Worm (Caenorhabditis elegans) whole organism, L1 larva: ENCODE results near the gene ZK686.1.

Source experiments
- C16A3.4 ChIP-seq: fragments of 150-350 bp; optimal IDR thresholded peaks from 2 replicates; lab custom pipeline; 2014; ENCODE audit warnings: missing biosample characterization, missing genetic modification characterization
- Y116A8C.19 ChIP-seq: sonication (generic microtip); optimal IDR thresholded peaks from 2 replicates; lab custom pipeline; 2016; ENCODE audit warnings: missing compliant biosample characterization, missing genetic modification characterization, borderline replicate concordance
- ama-1 ChIP-seq: fragments of 150-350 bp; optimal IDR thresholded peaks from 2 replicates; lab custom pipeline; 2014
- ceh-63 ChIP-seq: fragments of 200-800 bp; sonication (Bioruptor generic); optimal IDR thresholded peaks from 2 replicates; lab custom pipeline; 2018; ENCODE audit warnings: mild to moderate bottlenecking, missing genetic modification characterization, missing compliant biosample characterization
- ceh-90 ChIP-seq: sonication (generic microtip); optimal IDR thresholded peaks from 2 replicates; lab custom pipeline; 2016; ENCODE audit warnings: missing genetic modification characterization, missing compliant biosample characterization
- ces-1 ChIP-seq: fragments of 150-350 bp; optimal IDR thresholded peaks from 2 replicates; lab custom pipeline; 2014; ENCODE audit warnings: missing biosample characterization, missing genetic modification reagents, missing genetic modification characterization
- egl-13 ChIP-seq: sonication (generic microtip); optimal IDR thresholded peaks from 2 replicates; lab custom pipeline; 2016; ENCODE audit warnings: missing genotype, missing genetic modification reagents, missing genetic modification characterization, missing compliant biosample characterization
- egl-27 ChIP-seq, 2 experiments: fragments of 150-350 bp in 1 of 2; sonication (generic microtip); optimal IDR thresholded peaks; 3 replicates each; lab custom pipeline; 2017 to 2018; ENCODE audit warnings: missing biosample characterization in 2 of 2, missing genetic modification characterization in 2 of 2, missing genetic modification reagents in 2 of 2
- elt-2 ChIP-seq: sonication (generic microtip); optimal IDR thresholded peaks from 2 replicates; lab custom pipeline; 2016; ENCODE audit warnings: missing genetic modification characterization, mild to moderate bottlenecking, inconsistent platforms, missing compliant biosample characterization, missing genetic modification reagents
- ets-5 ChIP-seq: fragments of 200-800 bp; sonication (Bioruptor generic); IDR thresholded peaks from 2 replicates; pipeline ENCODE4 v1.3.6; 2022; ENCODE audit warnings: missing genetic modification characterization, missing compliant biosample characterization
- fkh-4 ChIP-seq: sonication (generic microtip); optimal IDR thresholded peaks from 2 replicates; lab custom pipeline; 2016; ENCODE audit warnings: missing compliant biosample characterization, missing genetic modification characterization, borderline replicate concordance
- fos-1 ChIP-seq: fragments of 150-350 bp; optimal IDR thresholded peaks from 2 replicates; lab custom pipeline; 2014; ENCODE audit warnings: missing biosample characterization, missing genetic modification characterization
- grh-1 ChIP-seq: fragments of 200-800 bp; sonication (Bioruptor generic); IDR thresholded peaks from 2 replicates; pipeline ENCODE4 v1.3.6; 2022; ENCODE audit warnings: missing genetic modification reagents, missing genetic modification characterization, missing compliant biosample characterization
- hlh-4 ChIP-seq: sonication (generic microtip); optimal IDR thresholded peaks from 2 replicates; lab custom pipeline; 2016; ENCODE audit warnings: mild to moderate bottlenecking, missing genetic modification characterization, missing compliant biosample characterization
- irx-1 ChIP-seq: sonication (generic microtip); optimal IDR thresholded peaks from 2 replicates; lab custom pipeline; 2016; ENCODE audit warnings: missing genetic modification characterization, missing compliant biosample characterization
- isw-1 ChIP-seq: fragments of 200-800 bp; sonication (Bioruptor generic); IDR thresholded peaks from 2 replicates; pipeline ENCODE4 v1.3.6; 2022; ENCODE audit warnings: missing genetic modification characterization, missing compliant biosample characterization
- jun-1 ChIP-seq: fragments of 150-350 bp; optimal IDR thresholded peaks from 2 replicates; lab custom pipeline; 2014; ENCODE audit warnings: missing biosample characterization, missing genetic modification reagents, missing genetic modification characterization
- lin-13 ChIP-seq: fragments of 150-350 bp; optimal IDR thresholded peaks from 2 replicates; lab custom pipeline; 2014; ENCODE audit warnings: missing biosample characterization, missing genetic modification reagents, missing genetic modification characterization
- lin-14 ChIP-seq: fragments of 200-800 bp; sonication (Bioruptor generic); optimal IDR thresholded peaks from 2 replicates; lab custom pipeline; 2018; ENCODE audit warnings: mild to moderate bottlenecking, missing genetic modification characterization, moderate library complexity, missing compliant biosample characterization
- lin-15B ChIP-seq: fragments of 150-350 bp; sonication (generic microtip); optimal IDR thresholded peaks from 3 replicates; lab custom pipeline; 2014; ENCODE audit warnings: missing biosample characterization, missing genetic modification characterization
- lin-35 ChIP-seq, 2 experiments: fragments of 150-350 bp; optimal IDR thresholded peaks; 2 replicates each; lab custom pipeline; 2014; ENCODE audit warnings: missing biosample characterization in 2 of 2, missing genetic modification characterization in 2 of 2, missing genetic modification reagents in 2 of 2
- lir-3 ChIP-seq: sonication (generic microtip); optimal IDR thresholded peaks from 2 replicates; lab custom pipeline; 2016; ENCODE audit warnings: mild to moderate bottlenecking, missing genetic modification characterization, moderate library complexity, missing compliant biosample characterization; ENCODE audit not compliant: poor library complexity
- lsy-2 ChIP-seq, 2 experiments: fragments of 150-350 bp; optimal IDR thresholded peaks; 2 replicates each; lab custom pipeline; 2014; ENCODE audit warnings: missing biosample characterization in 2 of 2, missing genetic modification characterization in 2 of 2
- mab-9 ChIP-seq: fragments of 200-800 bp; sonication (Bioruptor generic); IDR thresholded peaks from 2 replicates; pipeline ENCODE4 v1.3.6; 2022; ENCODE audit warnings: missing genetic modification reagents, missing genetic modification characterization, missing compliant biosample characterization
- mdl-1 ChIP-seq, 2 experiments: fragments of 150-350 bp; optimal IDR thresholded peaks; 2 replicates each; lab custom pipeline; 2014 to 2017; ENCODE audit warnings: missing biosample characterization in 2 of 2, missing genetic modification characterization in 2 of 2, inconsistent platforms in 1 of 2
- mep-1 ChIP-seq: fragments of 150-350 bp; optimal IDR thresholded peaks from 2 replicates; lab custom pipeline; 2014; ENCODE audit warnings: missing biosample characterization, missing genetic modification characterization
- nhr-20 ChIP-seq: sonication (generic microtip); optimal IDR thresholded peaks from 2 replicates; lab custom pipeline; 2016; ENCODE audit warnings: mild to moderate bottlenecking, missing genetic modification characterization, missing compliant biosample characterization
- nhr-237 ChIP-seq: fragments of 150-350 bp; optimal IDR thresholded peaks from 2 replicates; lab custom pipeline; 2014; ENCODE audit warnings: missing biosample characterization, missing genetic modification characterization
- nhr-47 ChIP-seq: sonication (generic microtip); optimal IDR thresholded peaks from 2 replicates; lab custom pipeline; 2016; ENCODE audit warnings: mild to moderate bottlenecking, missing genetic modification characterization, moderate library complexity, missing compliant biosample characterization
- nhr-77 ChIP-seq: fragments of 150-350 bp; optimal IDR thresholded peaks from 2 replicates; lab custom pipeline; 2014; ENCODE audit warnings: missing biosample characterization, missing genetic modification characterization
- pag-3 ChIP-seq: sonication (generic microtip); optimal IDR thresholded peaks from 2 replicates; lab custom pipeline; 2017; ENCODE audit warnings: missing genetic modification characterization, mild to moderate bottlenecking, missing compliant biosample characterization, antibody characterized with exemption, borderline replicate concordance; ENCODE audit not compliant: insufficient read depth
- pax-3 ChIP-seq: fragments of 200-800 bp; sonication (Bioruptor generic); optimal IDR thresholded peaks from 2 replicates; lab custom pipeline; 2018; ENCODE audit warnings: mild to moderate bottlenecking, missing genetic modification characterization, moderate library complexity, missing compliant biosample characterization
- pqm-1 ChIP-seq: sonication (generic microtip); optimal IDR thresholded peaks from 3 replicates; lab custom pipeline; 2017; ENCODE audit warnings: missing biosample characterization, missing genetic modification characterization
- sox-4 ChIP-seq: sonication (generic microtip); optimal IDR thresholded peaks from 2 replicates; lab custom pipeline; 2016; ENCODE audit warnings: missing genetic modification characterization, missing compliant biosample characterization
- sptf-1 ChIP-seq: fragments of 150-350 bp; optimal IDR thresholded peaks from 2 replicates; lab custom pipeline; 2014; ENCODE audit warnings: missing biosample characterization, missing genetic modification characterization
- unc-30 ChIP-seq: sonication (generic microtip); optimal IDR thresholded peaks from 2 replicates; lab custom pipeline; 2017; ENCODE audit warnings: missing biosample characterization, missing genetic modification characterization
- vab-15 ChIP-seq: sonication (generic microtip); optimal IDR thresholded peaks from 2 replicates; lab custom pipeline; 2017; ENCODE audit warnings: missing genotype, mild to moderate bottlenecking, missing genetic modification characterization, missing compliant biosample characterization
- xbp-1 ChIP-seq: sonication (generic microtip); optimal IDR thresholded peaks from 2 replicates; lab custom pipeline; 2016; ENCODE audit warnings: missing genetic modification characterization, missing compliant biosample characterization
- zip-4 ChIP-seq: fragments of 200-800 bp; sonication (Bioruptor generic); optimal IDR thresholded peaks from 2 replicates; lab custom pipeline; 2018; ENCODE audit warnings: mild to moderate bottlenecking, missing genetic modification characterization, moderate library complexity, missing compliant biosample characterization
- ztf-4 ChIP-seq: fragments of 150-350 bp; optimal IDR thresholded peaks from 2 replicates; lab custom pipeline; 2014; ENCODE audit warnings: missing biosample characterization, missing genetic modification characterization

The ZK686.1 gene

ce11 chrIII:7743183-7743582 lies 29.8 kb upstream of the ZK686.1 start:
- no peak for TF ChIP-seq irx-1 (tag; lab: Kevin White, UChicago)
- no peak for TF ChIP-seq nhr-237 (tag; lab: Kevin White, UChicago)
- no peak for TF ChIP-seq ceh-90 (tag; lab: Kevin White, UChicago)
- no peak for TF ChIP-seq sptf-1 (tag; lab: Kevin White, UChicago)
- no peak for TF ChIP-seq jun-1 (tag; lab: Kevin White, UChicago)
- no peak for TF ChIP-seq nhr-77 (tag; lab: Kevin White, UChicago)
- TF ChIP-seq fkh-4 (tag; lab: Kevin White, UChicago): no peak
- no peak for TF ChIP-seq lin-13 (GFP tag; lab: Kevin White, UChicago)
- TF ChIP-seq lin-15B (tag; lab: Kevin White, UChicago): no peak
- TF ChIP-seq isw-1 (GFP tag; lab: Robert Waterston, UW): no peak
- no peak for TF ChIP-seq ztf-4 (tag; lab: Kevin White, UChicago)
- TF ChIP-seq nhr-20: no peak
- no peak for TF ChIP-seq C16A3.4 (tag; lab: Kevin White, UChicago)
- no peak for TF ChIP-seq pag-3 (tag; lab: Kevin White, UChicago)
- TF ChIP-seq ama-1 (lab: Kevin White, UChicago): no peak
- TF ChIP-seq xbp-1 (tag; lab: Kevin White, UChicago): no peak
- TF ChIP-seq vab-15 (tag; lab: Kevin White, UChicago): no peak
- no peak for TF ChIP-seq mab-9 (GFP tag; lab: Robert Waterston, UW)
- no peak for TF ChIP-seq zip-4 (GFP tag; lab: Kevin White, UChicago)
- no peak for TF ChIP-seq nhr-47

ce11 chrIII:7754348-7754747 lies 18.6 kb upstream of the ZK686.1 start, which contains the start of gene cdh-3:
Gene cdh-3 (minus strand): TSS chrIII:7754448.
- TF ChIP-seq egl-13 (tag; lab: Kevin White, UChicago): no peak
- TF ChIP-seq nhr-47: no peak
- no peak for TF ChIP-seq C16A3.4 (tag; lab: Kevin White, UChicago)
- no peak for TF ChIP-seq unc-30 (tag; lab: Kevin White, UChicago)
- no peak for TF ChIP-seq elt-2 (tag; lab: Kevin White, UChicago)
- no peak for TF ChIP-seq egl-27 (tag; optimal IDR thresholded peaks at IDR 0.05; lab: Kevin White, UChicago)
- TF ChIP-seq lsy-2 (tag; optimal IDR thresholded peaks at IDR 0.05; lab: Kevin White, UChicago): no peak
- TF ChIP-seq sox-4 (tag; lab: Kevin White, UChicago): no peak
- no peak for TF ChIP-seq lin-13 (GFP tag; lab: Kevin White, UChicago)

ce11 chrIII:7758562-7758961 lies 14.4 kb upstream of the ZK686.1 start, which contains the start of gene pcp-1:
Gene pcp-1 (plus strand): TSS chrIII:7758903.
- TF ChIP-seq hlh-4 (tag; lab: Kevin White, UChicago) (no peak), nhr-20 (peak; percentile 9), Y116A8C.19 (no peak), zip-4 (GFP tag; lab: Kevin White, UChicago) (no peak), grh-1 (GFP tag; lab: Robert Waterston, UW) (no peak), ets-5 (GFP tag; lab: Robert Waterston, UW) (no peak), lin-14 (GFP tag; lab: Kevin White, UChicago) (peak; percentile 42), elt-2 (tag; lab: Kevin White, UChicago) (peak; percentile 97), pax-3 (tag; lab: Kevin White, UChicago) (no peak), pqm-1 (no peak), lin-35 (GFP tag; optimal IDR thresholded peaks at IDR 0.05; lab: Kevin White, UChicago) (peak in 1 of 2 experiments; percentile 42), fos-1 (tag; lab: Kevin White, UChicago) (no peak)

- TF ChIP-seq nhr-20 (no peak), ceh-63 (GFP tag; lab: Kevin White, UChicago) (no peak), mep-1 (tag; lab: Kevin White, UChicago) (no peak), lir-3 (tag; lab: Kevin White, UChicago) (no peak), ces-1 (GFP tag; lab: Kevin White, UChicago) (no peak), elt-2 (tag; lab: Kevin White, UChicago) (peak; percentile 87), mdl-1 (tag; optimal IDR thresholded peaks at IDR 0.05; lab: Kevin White, UChicago) (no peak)
Measured at ce11 chrIII:7762250-7762649, 10.7 kb upstream of the ZK686.1 start.
